Fruit fly (Drosophila melanogaster) whole organism, embryonic: ENCODE measurements around the gene Arpc2.

Experiments
- CG10274 ChIP-seq: fragments of 200-800 bp; sonication (Bioruptor generic); optimal IDR thresholded peaks from 3 replicates; lab custom pipeline; 2017; ENCODE audit warnings: missing biosample characterization, mild to moderate bottlenecking, missing genetic modification characterization
- CG10321 ChIP-seq: fragments of 200-800 bp; sonication (Bioruptor generic); IDR thresholded peaks from 2 replicates; pipeline ENCODE4 v1.3.6; 2022; ENCODE audit warnings: missing biosample characterization, missing genetic modification characterization
- CG10543 ChIP-seq: fragments of 200-800 bp; sonication (Bioruptor generic); optimal IDR thresholded peaks from 3 replicates; lab custom pipeline; 2017; ENCODE audit warnings: missing biosample characterization, mild to moderate bottlenecking, missing genetic modification characterization, moderate library complexity
- CG10979 ChIP-seq: fragments of 200-800 bp; sonication (Bioruptor generic); optimal IDR thresholded peaks from 2 replicates; lab custom pipeline; 2018; ENCODE audit warnings: missing biosample characterization, mild to moderate bottlenecking, missing genetic modification characterization, moderate library complexity
- CG11504 ChIP-seq: fragments of 200-800 bp; sonication (Bioruptor generic); optimal IDR thresholded peaks from 3 replicates; lab custom pipeline; 2019; ENCODE audit warnings: missing biosample characterization, mild to moderate bottlenecking, missing genetic modification characterization, moderate library complexity
- CG12744 ChIP-seq: fragments of 200-800 bp; sonication (Bioruptor generic); optimal IDR thresholded peaks from 2 replicates; lab custom pipeline; 2016; ENCODE audit warnings: missing biosample characterization, missing genetic modification characterization
- CG12769 ChIP-seq: fragments of 200-800 bp; sonication (Bioruptor generic); optimal IDR thresholded peaks from 2 replicates; lab custom pipeline; 2019; ENCODE audit warnings: missing biosample characterization, mild to moderate bottlenecking, missing genetic modification characterization, moderate library complexity
- CG13424 ChIP-seq: fragments of 200-800 bp; sonication (Bioruptor generic); optimal IDR thresholded peaks from 2 replicates; lab custom pipeline; 2019; ENCODE audit warnings: missing biosample characterization, mild to moderate bottlenecking, missing genetic modification characterization, moderate library complexity
- CG13775 ChIP-seq: fragments of 200-800 bp; sonication (Bioruptor generic); optimal IDR thresholded peaks from 3 replicates; lab custom pipeline; 2017; ENCODE audit warnings: missing biosample characterization, mild to moderate bottlenecking, missing genetic modification characterization
- CG14014 ChIP-seq: fragments of 200-800 bp; sonication (Bioruptor generic); IDR thresholded peaks from 2 replicates; pipeline ENCODE4 v1.3.6; 2022; ENCODE audit warnings: missing biosample characterization, missing genetic modification characterization
- CG1529 ChIP-seq: fragments of 200-800 bp; sonication (Bioruptor generic); optimal IDR thresholded peaks from 3 replicates; lab custom pipeline; 2018; ENCODE audit warnings: missing biosample characterization, missing genetic modification characterization
- CG18262 ChIP-seq: fragments of 200-800 bp; optimal IDR thresholded peaks from 3 replicates; lab custom pipeline; 2019; ENCODE audit warnings: missing biosample characterization, mild to moderate bottlenecking, missing genetic modification characterization, moderate library complexity
- CG2129 ChIP-seq: fragments of 200-800 bp; sonication (Bioruptor generic); IDR thresholded peaks from 2 replicates; pipeline ENCODE4 v1.3.6; 2022; ENCODE audit warnings: missing biosample characterization, missing genetic modification characterization; ENCODE audit not compliant: partially characterized antibody
- CG2712 ChIP-seq: fragments of 200-800 bp; optimal IDR thresholded peaks from 3 replicates; lab custom pipeline; 2019; ENCODE audit warnings: missing biosample characterization, mild to moderate bottlenecking, missing genetic modification characterization, moderate library complexity
- CG2875 ChIP-seq: fragments of 200-800 bp; sonication (Bioruptor generic); optimal IDR thresholded peaks from 2 replicates; lab custom pipeline; 2017; ENCODE audit warnings: missing biosample characterization, mild to moderate bottlenecking, missing genetic modification characterization, missing genetic modification reagents
- CG43689 ChIP-seq: fragments of 200-800 bp; sonication (Bioruptor generic); IDR thresholded peaks from 2 replicates; pipeline ENCODE4 v1.3.6; 2022; ENCODE audit warnings: missing biosample characterization, missing genetic modification characterization
- CG8944 ChIP-seq: fragments of 200-800 bp; sonication (Bioruptor generic); optimal IDR thresholded peaks from 3 replicates; lab custom pipeline; 2016; ENCODE audit warnings: missing biosample characterization, missing genetic modification characterization
- Camta ChIP-seq: fragments of 200-800 bp; sonication (Bioruptor generic); optimal IDR thresholded peaks from 2 replicates; lab custom pipeline; 2016; ENCODE audit warnings: missing biosample characterization, missing genetic modification characterization
- Dll ChIP-seq: fragments of 200-800 bp; sonication (Bioruptor generic); IDR thresholded peaks from 4 replicates; pipeline ENCODE4 v1.3.6; 2022; ENCODE audit warnings: missing biosample characterization, missing genetic modification characterization; ENCODE audit not compliant: partially characterized antibody
- E2f2 ChIP-seq: fragments of 200-800 bp; sonication (Bioruptor generic); IDR thresholded peaks from 2 replicates; pipeline ENCODE4 v1.3.6; 2022; ENCODE audit warnings: missing biosample characterization, missing genetic modification characterization
- ERR ChIP-seq: fragments of 200-800 bp; sonication (Bioruptor generic); optimal IDR thresholded peaks from 2 replicates; lab custom pipeline; 2016; ENCODE audit warnings: missing biosample characterization, missing genetic modification characterization
- Gug ChIP-seq: fragments of 200-800 bp; sonication (Bioruptor generic); IDR thresholded peaks from 4 replicates; pipeline ENCODE4 v1.3.6; 2022; ENCODE audit warnings: missing biosample characterization, missing genetic modification characterization
- Hr51 ChIP-seq, 2 experiments: fragments of 200-800 bp; sonication (Bioruptor generic); optimal IDR thresholded peaks; 2 replicates in 1 of 2; 3 replicates in 1 of 2; lab custom pipeline; 2016 to 2018; ENCODE audit warnings: missing biosample characterization in 2 of 2, missing genetic modification characterization in 2 of 2, mild to moderate bottlenecking in 1 of 2, moderate library complexity in 1 of 2
- Neu2 ChIP-seq: fragments of 200-800 bp; sonication (Bioruptor generic); optimal IDR thresholded peaks from 3 replicates; lab custom pipeline; 2016; ENCODE audit warnings: missing biosample characterization, missing genetic modification characterization, borderline replicate concordance
- Side ChIP-seq: fragments of 200-800 bp; sonication (Bioruptor generic); optimal IDR thresholded peaks from 2 replicates; lab custom pipeline; 2016; ENCODE audit warnings: missing biosample characterization, missing genetic modification characterization
- Stat92E ChIP-seq, 3 experiments: fragments of >200 bp in 2 of 3; fragments of 200-800 bp in 1 of 3; sonication (Bioruptor generic) in 1 of 3; optimal IDR thresholded peaks; 2 replicates each; lab custom pipeline; 2017 to 2019; ENCODE audit warnings: missing biosample characterization in 3 of 3, missing genetic modification characterization in 3 of 3, mild to moderate bottlenecking in 1 of 3, moderate library complexity in 1 of 3
- Tbp ChIP-seq: fragments of >200 bp; optimal IDR thresholded peaks from 2 replicates; lab custom pipeline; 2018; ENCODE audit warnings: missing biosample characterization, missing genetic modification characterization
- Trl ChIP-seq, 3 experiments: fragments of >200 bp in 2 of 3; fragments of 200-800 bp in 1 of 3; sonication (Bioruptor generic) in 1 of 3; optimal IDR thresholded peaks; 2 replicates in 1 of 3; 3 replicates in 2 of 3; lab custom pipeline; 2016 to 2017; ENCODE audit warnings: missing biosample characterization in 1 of 3, missing genetic modification characterization in 1 of 3
- YL-1 ChIP-seq: fragments of 200-800 bp; sonication (Bioruptor generic); optimal IDR thresholded peaks from 3 replicates; lab custom pipeline; 2017; ENCODE audit warnings: missing biosample characterization, mild to moderate bottlenecking, missing genetic modification characterization
- caup ChIP-seq: fragments of 200-800 bp; sonication (Bioruptor generic); optimal IDR thresholded peaks from 3 replicates; lab custom pipeline; 2017; ENCODE audit warnings: missing biosample characterization, mild to moderate bottlenecking, missing genetic modification characterization, moderate library complexity; ENCODE audit not compliant: severe bottlenecking
- danr ChIP-seq: fragments of 200-800 bp; sonication (Bioruptor generic); IDR thresholded peaks from 2 replicates; pipeline ENCODE4 v1.3.6; 2022; ENCODE audit warnings: missing biosample characterization, missing genetic modification characterization
- gsb-n ChIP-seq: fragments of 200-800 bp; sonication (Bioruptor generic); optimal IDR thresholded peaks from 3 replicates; lab custom pipeline; 2018; ENCODE audit warnings: missing biosample characterization, mild to moderate bottlenecking, missing genetic modification characterization
- hkb ChIP-seq, 2 experiments: fragments of 200-800 bp in 1 of 2; fragments of >200 bp in 1 of 2; sonication (Bioruptor generic) in 1 of 2; IDR thresholded peaks in 1 of 2; optimal IDR thresholded peaks in 1 of 2; 2 replicates each; pipeline versions ENCODE4 v1.3.6 to Lab custom; 2017 to 2022; ENCODE audit warnings: missing biosample characterization in 1 of 2, missing genetic modification characterization in 1 of 2
- jing ChIP-seq: fragments of 200-800 bp; sonication (Bioruptor generic); optimal IDR thresholded peaks from 2 replicates; lab custom pipeline; 2018; ENCODE audit warnings: missing biosample characterization, mild to moderate bottlenecking, missing genetic modification characterization
- jumu ChIP-seq: fragments of 200-800 bp; sonication (Bioruptor generic); optimal IDR thresholded peaks from 3 replicates; lab custom pipeline; 2016; ENCODE audit warnings: missing biosample characterization, missing genetic modification characterization
- kay ChIP-seq: fragments of 200-800 bp; sonication (Bioruptor generic); optimal IDR thresholded peaks from 2 replicates; lab custom pipeline; 2016; ENCODE audit warnings: missing biosample characterization, missing genetic modification characterization
- ken ChIP-seq: fragments of 200-800 bp; sonication (Bioruptor generic); IDR thresholded peaks from 3 replicates; pipeline ENCODE4 v1.3.6; 2022; ENCODE audit warnings: missing biosample characterization, missing genetic modification characterization
- lab ChIP-seq: fragments of 200-800 bp; sonication (Bioruptor generic); optimal IDR thresholded peaks from 3 replicates; lab custom pipeline; 2017; ENCODE audit warnings: missing biosample characterization, missing genetic modification characterization, mild to moderate bottlenecking, moderate library complexity, missing genetic modification reagents
- lov ChIP-seq, 2 experiments: fragments of 200-800 bp in 1 of 2; fragments of >200 bp in 1 of 2; sonication (Bioruptor generic) in 1 of 2; IDR thresholded peaks in 1 of 2; optimal IDR thresholded peaks in 1 of 2; 2 replicates in 1 of 2; 3 replicates in 1 of 2; pipeline versions ENCODE4 v1.3.6 to Lab custom; 2017 to 2022; ENCODE audit warnings: missing biosample characterization in 1 of 2, missing genetic modification characterization in 1 of 2
- oc ChIP-seq: fragments of 200-800 bp; sonication (Bioruptor generic); optimal IDR thresholded peaks from 2 replicates; lab custom pipeline; 2018; ENCODE audit warnings: missing biosample characterization, mild to moderate bottlenecking, missing genetic modification characterization, moderate library complexity
- pfk ChIP-seq: fragments of 200-800 bp; sonication (Bioruptor generic); optimal IDR thresholded peaks from 2 replicates; lab custom pipeline; 2018; ENCODE audit warnings: missing biosample characterization, mild to moderate bottlenecking, missing genetic modification characterization, moderate library complexity
- sens-2 ChIP-seq: fragments of 200-800 bp; sonication (Bioruptor generic); IDR thresholded peaks from 2 replicates; pipeline ENCODE4 v1.3.6; 2022; ENCODE audit warnings: missing biosample characterization, missing genetic modification characterization
- tna ChIP-seq: fragments of 200-800 bp; sonication (Bioruptor generic); IDR thresholded peaks from 2 replicates; pipeline ENCODE4 v1.3.6; 2022; ENCODE audit warnings: missing biosample characterization, missing genetic modification characterization; ENCODE audit not compliant: partially characterized antibody
- tup ChIP-seq: fragments of 200-800 bp; sonication (Bioruptor generic); optimal IDR thresholded peaks from 2 replicates; lab custom pipeline; 2016; ENCODE audit warnings: missing biosample characterization, mild to moderate bottlenecking, missing genetic modification characterization, moderate library complexity
- twi ChIP-seq: fragments of 200-800 bp; optimal IDR thresholded peaks from 2 replicates; lab custom pipeline; 2019; ENCODE audit warnings: missing biosample characterization, mild to moderate bottlenecking, missing genetic modification characterization, moderate library complexity
- z ChIP-seq: fragments of 200-800 bp; sonication (Bioruptor generic); IDR thresholded peaks from 3 replicates; pipeline ENCODE4 v1.3.6; 2022; ENCODE audit warnings: missing biosample characterization, missing genetic modification characterization
- zen2 ChIP-seq: fragments of 200-800 bp; sonication (Bioruptor generic); IDR thresholded peaks from 3 replicates; pipeline ENCODE4 v1.3.6; 2022; ENCODE audit warnings: missing biosample characterization, missing genetic modification characterization; ENCODE audit not compliant: partially characterized antibody

Gene Arpc2

dm6 chr2L:20428756-20429408 is 12.0 kb downstream of the Arpc2 start (continued):
- TF ChIP-seq CG13424 (tag; lab: Kevin White, UChicago), result no peak
- no peak for TF ChIP-seq lab (GFP tag; lab: Kevin White, UChicago)
- TF ChIP-seq CG10543 (GFP tag; lab: Kevin White, UChicago), result peak; percentile 38
- peak; percentile 85 for TF ChIP-seq E2f2 (GFP tag; lab: Robert Waterston, UW)
- TF ChIP-seq Hr51 (GFP tag; optimal IDR thresholded peaks at IDR 0.05; lab: Kevin White, UChicago), result no peak
- no peak for TF ChIP-seq CG11504
- peak; percentile 22 for TF ChIP-seq YL-1 (GFP tag; lab: Kevin White, UChicago)
- TF ChIP-seq CG2129 (GFP tag; lab: Robert Waterston, UW), result no peak
- no peak for TF ChIP-seq z
- TF ChIP-seq caup, result no peak
- TF ChIP-seq Neu2 (GFP tag; lab: Kevin White, UChicago), result no peak
- peak; percentile 2 for TF ChIP-seq CG18262
- no peak for TF ChIP-seq CG8944 (GFP tag; lab: Kevin White, UChicago)
- no peak for TF ChIP-seq CG2712 (tag; lab: Kevin White, UChicago)
- TF ChIP-seq CG13775 (GFP tag; lab: Kevin White, UChicago), result no peak
- TF ChIP-seq CG14014 (GFP tag; lab: Robert Waterston, UW), result no peak
- no peak for TF ChIP-seq zen2 (GFP tag; lab: Robert Waterston, UW)
- TF ChIP-seq jing (GFP tag; lab: Kevin White, UChicago), result no peak
- TF ChIP-seq CG2875 (GFP tag; lab: Kevin White, UChicago), result no peak
- no peak for TF ChIP-seq tna (GFP tag; lab: Robert Waterston, UW)
- no peak for TF ChIP-seq pfk (GFP tag; lab: Kevin White, UChicago)
- no peak for TF ChIP-seq oc (tag; lab: Kevin White, UChicago)
- no peak for TF ChIP-seq ERR
- TF ChIP-seq Tbp (GFP tag; lab: Kevin White, UChicago), result no peak
- TF ChIP-seq Dll (GFP tag; lab: Robert Waterston, UW), result peak; percentile 35; the same call in 1 of the 4 replicates
- TF ChIP-seq CG43689 (GFP tag; lab: Robert Waterston, UW), result no peak
- no peak for TF ChIP-seq sens-2
- peak in 1 of 2 experiments; percentile 24 for TF ChIP-seq Trl (optimal IDR thresholded peaks at IDR 0.05; lab: Kevin White, UChicago)
- no peak for TF ChIP-seq Trl (GFP tag; optimal IDR thresholded peaks at IDR 0.05; lab: Kevin White, UChicago)
- no peak for TF ChIP-seq Camta (GFP tag; lab: Kevin White, UChicago)
- TF ChIP-seq lov (optimal IDR thresholded peaks at IDR 0.05; lab: Kevin White, UChicago), result no peak
- no peak for TF ChIP-seq lov (GFP tag; IDR thresholded peaks at IDR 0.05; lab: Robert Waterston, UW)
- TF ChIP-seq CG1529 (GFP tag; lab: Kevin White, UChicago), result no peak
- peak; percentile 67 for TF ChIP-seq CG12769
- TF ChIP-seq twi (tag; lab: Kevin White, UChicago), result no peak
- no peak for TF ChIP-seq Stat92E (GFP tag; optimal IDR thresholded peaks at IDR 0.05; lab: Kevin White, UChicago)
- TF ChIP-seq gsb-n (tag; lab: Kevin White, UChicago), result no peak
- TF ChIP-seq CG10979, result no peak
- no peak for TF ChIP-seq CG12744 (GFP tag; lab: Kevin White, UChicago)
- TF ChIP-seq tup (GFP tag; lab: Kevin White, UChicago), result no peak
- peak; percentile 97 for TF ChIP-seq CG10321 (GFP tag; lab: Robert Waterston, UW)
- TF ChIP-seq ken (GFP tag; lab: Robert Waterston, UW), result no peak
- no peak for TF ChIP-seq jumu (GFP tag; lab: Kevin White, UChicago)
- TF ChIP-seq hkb (optimal IDR thresholded peaks at IDR 0.05; lab: Kevin White, UChicago), result no peak
- TF ChIP-seq hkb (GFP tag; IDR thresholded peaks at IDR 0.05; lab: Robert Waterston, UW), result 0 out of 2 replicates have a peak, but pooled peaks have one; percentile 20
- TF ChIP-seq kay (GFP tag; lab: Kevin White, UChicago), result no peak
- TF ChIP-seq danr (GFP tag; lab: Robert Waterston, UW), result no peak
- no peak for TF ChIP-seq Gug (GFP tag; lab: Robert Waterston, UW)
- TF ChIP-seq CG10274 (GFP tag; lab: Kevin White, UChicago), result no peak
- TF ChIP-seq Side (GFP tag; lab: Kevin White, UChicago), result no peak
